Fruit fly (Drosophila melanogaster) whole organism: ENCODE data around the gene Cyp4d14.

Experiments used
- CG8478 ChIP-seq: fragments of >200 bp; optimal IDR thresholded peaks from 2 replicates; lab custom pipeline; 2018; ENCODE audit warnings: inconsistent platforms
- Dll ChIP-seq: fragments of >200 bp; optimal IDR thresholded peaks from 2 replicates; lab custom pipeline; 2017
- pan ChIP-seq: fragments of >200 bp; optimal IDR thresholded peaks from 2 replicates; lab custom pipeline; 2017

dm6 chrX:2208641-2209241, 33.6 kb upstream of the Cyp4d14 start:
- TF ChIP-seq CG8478 (lab: Kevin White, UChicago) = no peak
- TF ChIP-seq Dll (lab: Kevin White, UChicago) = no peak
- no peak for TF ChIP-seq pan (lab: Kevin White, UChicago)
